Fruit fly (Drosophila melanogaster): ENCODE measurements around the gene MICAL-like.

MICAL-like gene

dm6 chr3L:13014693-13015092 lies 439 bp downstream of the MICAL-like start:
- TF ChIP-seq CG17801 (GFP tag; optimal IDR thresholded peaks at IDR 0.05; ENCODE audit: partially characterized antibody) = no peak

DNA sequence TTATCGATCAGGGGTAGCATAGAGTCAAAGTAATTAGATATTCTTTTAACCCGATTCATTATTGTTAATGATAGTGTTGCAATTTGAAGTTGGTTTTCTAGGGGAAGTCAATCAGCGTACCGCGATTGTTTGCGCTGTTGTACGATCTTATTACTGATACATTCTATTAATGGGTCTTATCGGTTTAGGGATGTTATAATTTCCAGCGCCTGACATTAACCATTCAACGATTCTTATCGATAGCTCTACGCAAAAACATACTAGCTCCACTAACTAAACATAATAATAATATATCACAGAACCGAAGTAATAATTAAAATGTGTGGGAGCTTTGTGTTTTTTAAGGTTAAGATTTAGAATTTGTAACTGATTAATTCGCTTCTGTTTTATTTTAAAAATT lies 3.6 kb downstream of the MICAL-like start, which contains the start of gene Cul6:
TSS of gene Cul6 (minus strand) at position 175 of the 400 bp plus-strand sequence.
- TF ChIP-seq CG17801 (GFP tag; optimal IDR thresholded peaks at IDR 0.05; ENCODE audit: partially characterized antibody) = no peak

DNA sequence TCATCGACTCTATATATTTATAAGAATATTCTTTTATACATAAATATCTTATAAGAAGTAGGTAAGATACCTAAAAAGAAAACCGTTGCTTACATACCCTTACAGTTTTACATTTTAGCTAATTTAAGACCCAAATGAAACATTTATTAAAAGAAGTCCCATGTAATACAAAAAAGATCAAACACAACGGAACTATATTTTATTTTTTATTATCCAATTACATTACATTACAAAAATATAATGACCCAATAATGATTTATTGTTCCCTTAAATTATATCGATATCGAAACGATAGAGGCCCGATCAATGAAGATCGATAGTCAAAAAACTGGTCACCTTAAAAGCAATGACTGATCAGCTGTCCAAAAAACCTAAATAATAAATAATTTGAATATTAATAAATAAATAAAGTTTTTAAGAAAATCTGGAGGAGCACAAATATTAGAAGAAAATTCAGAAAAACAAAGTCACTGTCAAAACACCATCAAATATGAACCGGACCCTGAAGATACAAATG lies 7.1 kb downstream of the MICAL-like start:
- TF ChIP-seq CG17801 (GFP tag; optimal IDR thresholded peaks at IDR 0.05; ENCODE audit: partially characterized antibody) = peak; percentile 2

dm6 chr3L:13006490-13006889 lies 8.6 kb downstream of the MICAL-like start, which contains the start of gene CG11263:
Gene CG11263, plus strand, starts transcription at chr3L:13006817.
- TF ChIP-seq CG17801 (GFP tag; optimal IDR thresholded peaks at IDR 0.05; ENCODE audit: partially characterized antibody) = no peak

DNA sequence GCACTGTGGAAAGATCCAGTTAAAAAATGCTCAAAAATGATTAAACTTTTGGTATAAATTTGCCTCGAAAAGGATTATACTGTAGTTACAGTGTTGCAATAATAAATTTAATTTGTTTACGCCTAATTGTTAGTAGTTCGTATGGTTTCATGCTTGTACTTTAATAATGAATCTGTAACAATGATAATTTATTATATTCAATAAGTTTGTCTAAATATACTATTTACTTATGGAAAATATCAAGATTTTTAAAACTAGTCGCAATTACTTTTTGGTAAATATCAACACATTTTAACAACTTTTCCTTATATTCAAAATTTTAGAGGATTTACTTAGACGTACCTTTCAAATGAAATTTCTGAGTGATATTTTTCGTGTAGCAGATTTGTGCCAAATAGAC lies 20.3 kb downstream of the MICAL-like start, which contains the start of gene CG11262:
TSS of gene CG11262 (plus strand) at position 301 of the 400 bp plus-strand sequence.
- no peak for TF ChIP-seq CG17801 (GFP tag; optimal IDR thresholded peaks at IDR 0.05; ENCODE audit: partially characterized antibody)

DNA sequence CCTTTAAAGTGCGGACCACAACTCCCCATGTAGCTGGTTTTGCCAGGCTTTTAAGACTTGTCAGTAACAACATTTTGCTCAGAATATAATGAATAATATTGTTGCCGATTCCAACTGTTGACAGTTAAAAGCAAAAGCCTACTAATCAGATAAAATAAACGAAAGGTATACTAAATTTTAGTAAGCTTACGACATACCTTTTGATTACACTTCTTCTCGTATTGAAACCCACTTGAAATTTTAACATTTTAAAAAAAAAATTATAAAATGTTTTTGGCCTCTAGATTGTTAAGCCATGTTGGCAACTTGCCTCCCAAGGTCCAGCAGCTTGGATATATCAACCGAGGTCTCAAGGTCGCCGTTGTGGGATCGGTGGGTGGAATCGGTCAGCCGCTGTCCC lies 42.9 kb downstream of the MICAL-like start, which contains the start of the genes CG10748 and CG10749:
TSS of gene CG10748 (minus strand) at position 101 of the 400 bp plus-strand sequence.
TSS of gene CG10749 (plus strand) at position 216 of the 400 bp plus-strand sequence.
- no peak for TF ChIP-seq CG17801 (GFP tag; optimal IDR thresholded peaks at IDR 0.05; ENCODE audit: partially characterized antibody)

DNA sequence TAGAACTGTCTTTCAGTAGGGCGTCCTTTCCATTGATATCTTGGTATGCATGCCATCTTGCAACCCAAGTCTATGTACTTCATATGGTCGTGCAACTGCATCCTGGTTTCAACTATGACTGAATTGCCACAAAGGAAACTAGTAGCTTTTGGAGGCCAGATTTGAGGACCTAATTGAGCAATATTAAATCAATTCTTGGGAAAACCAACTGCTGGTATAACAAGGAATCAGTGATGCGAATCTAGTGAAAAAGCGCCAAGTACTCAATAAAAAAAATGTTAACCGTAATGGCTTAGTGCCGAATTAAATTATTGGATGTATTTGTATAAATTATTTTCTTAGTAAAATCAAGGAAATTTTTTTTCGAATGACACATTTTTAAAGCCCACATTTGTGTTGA lies 47.5 kb downstream of the MICAL-like start, which contains the start of gene Or69a:
TSS of gene Or69a (minus strand) at position 101 of the 400 bp plus-strand sequence.
- TF ChIP-seq CG17801 (GFP tag; optimal IDR thresholded peaks at IDR 0.05; ENCODE audit: partially characterized antibody) = no peak
